Worm (Caenorhabditis elegans) whole organism, L3 larva: Measurements from ENCODE around the gene C14E2.5.

ENCODE experiments used
- R02D3.7 ChIP-seq: fragments of 150-350 bp; optimal IDR thresholded peaks from 2 replicates; lab custom pipeline; 2014; ENCODE audit warnings: missing biosample characterization, missing genetic modification characterization
- ama-1 ChIP-seq: fragments of 150-350 bp; optimal IDR thresholded peaks from 2 replicates; lab custom pipeline; 2018
- ceh-82 ChIP-seq: fragments of 150-350 bp; optimal IDR thresholded peaks from 2 replicates; lab custom pipeline; 2014; ENCODE audit warnings: missing biosample characterization, missing genetic modification characterization
- egl-27 ChIP-seq: sonication (generic microtip); optimal IDR thresholded peaks from 4 replicates; lab custom pipeline; 2017; ENCODE audit warnings: missing biosample characterization, missing genetic modification reagents, missing genetic modification characterization
- egl-5 ChIP-seq: fragments of 150-350 bp; optimal IDR thresholded peaks from 2 replicates; lab custom pipeline; 2017; ENCODE audit warnings: missing biosample characterization, missing genetic modification reagents, missing genetic modification characterization, inconsistent platforms
- elt-2 ChIP-seq: sonication (generic microtip); optimal IDR thresholded peaks from 2 replicates; lab custom pipeline; 2016; ENCODE audit warnings: missing genetic modification reagents, mild to moderate bottlenecking, missing genetic modification characterization, missing compliant biosample characterization
- elt-3 ChIP-seq, 3 experiments: fragments of 150-350 bp in 1 of 3; sonication (generic microtip) in 2 of 3; optimal IDR thresholded peaks; 2 replicates in 2 of 3; 4 replicates in 1 of 3; lab custom pipeline; 2014 to 2017; ENCODE audit warnings: missing biosample characterization in 3 of 3, missing genetic modification characterization in 3 of 3
- eor-1 ChIP-seq, 2 experiments: fragments of 150-350 bp; optimal IDR thresholded peaks; 2 replicates each; lab custom pipeline; 2014 to 2018; ENCODE audit warnings: missing biosample characterization in 2 of 2, missing genetic modification characterization in 2 of 2
- fos-1 ChIP-seq: fragments of 150-350 bp; optimal IDR thresholded peaks from 2 replicates; lab custom pipeline; 2014; ENCODE audit warnings: missing biosample characterization, missing genetic modification characterization
- nhr-76 ChIP-seq: fragments of 150-350 bp; sonication (generic microtip); optimal IDR thresholded peaks from 5 replicates; lab custom pipeline; 2014; ENCODE audit warnings: missing biosample characterization, missing genetic modification characterization
- nhr-77 ChIP-seq: fragments of 150-350 bp; optimal IDR thresholded peaks from 2 replicates; lab custom pipeline; 2014; ENCODE audit warnings: missing biosample characterization, missing genetic modification characterization
- pha-4 ChIP-seq: fragments of 150-350 bp; optimal IDR thresholded peaks from 2 replicates; lab custom pipeline; 2014; ENCODE audit warnings: missing biosample characterization, missing genetic modification reagents, missing genetic modification characterization
- ztf-11 ChIP-seq: fragments of 150-350 bp; optimal IDR thresholded peaks from 2 replicates; lab custom pipeline; 2014; ENCODE audit warnings: missing biosample characterization, missing genetic modification characterization

DNA sequence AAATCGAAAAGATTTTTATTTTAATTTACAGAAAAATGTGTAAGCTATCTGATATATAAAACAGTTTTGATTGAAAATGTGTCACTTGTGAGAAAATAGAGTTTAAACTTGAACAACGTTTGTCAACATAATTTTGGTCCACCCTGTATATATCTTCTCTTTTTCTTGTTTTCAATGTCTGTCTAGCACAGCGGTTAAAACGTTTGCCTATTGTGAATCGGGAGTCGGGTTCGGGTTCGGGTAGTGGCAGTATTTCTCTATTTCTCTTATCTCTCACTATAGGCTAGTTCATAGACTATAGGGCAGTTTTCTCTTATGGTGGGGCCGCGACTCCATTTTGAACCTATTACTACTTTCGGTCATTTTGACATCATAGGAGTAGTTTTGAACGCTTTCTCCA, 34.0 kb downstream of the C14E2.5 start:
- TF ChIP-seq elt-3 (tag; optimal IDR thresholded peaks at IDR 0.05; lab: Kevin White, UChicago): no peak
- TF ChIP-seq ztf-11 (tag; lab: Kevin White, UChicago): no peak
- TF ChIP-seq nhr-76 (tag; lab: Kevin White, UChicago): no peak
- no peak for TF ChIP-seq ama-1
- no peak for TF ChIP-seq fos-1 (tag; lab: Kevin White, UChicago)
- TF ChIP-seq nhr-77 (tag; lab: Kevin White, UChicago): no peak
- TF ChIP-seq eor-1 (tag; optimal IDR thresholded peaks at IDR 0.05; lab: Kevin White, UChicago): no peak
- TF ChIP-seq egl-27 (tag; lab: Kevin White, UChicago): no peak
- no peak for TF ChIP-seq egl-5 (tag; lab: Kevin White, UChicago)
- TF ChIP-seq ceh-82 (tag; lab: Kevin White, UChicago): no peak
- TF ChIP-seq pha-4: no peak
- TF ChIP-seq elt-2: no peak
- TF ChIP-seq R02D3.7 (tag; lab: Kevin White, UChicago): no peak
